Fruit fly (Drosophila melanogaster) whole organism, embryonic: Measurements from ENCODE around the gene MED18.

Experiments
- Bdp1 ChIP-seq: fragments of 200-800 bp; sonication (Bioruptor generic); optimal IDR thresholded peaks from 3 replicates; lab custom pipeline; 2016; ENCODE audit warnings: missing biosample characterization, missing genetic modification characterization
- BtbVII ChIP-seq: fragments of 200-800 bp; sonication (Bioruptor generic); optimal IDR thresholded peaks from 3 replicates; lab custom pipeline; 2017; ENCODE audit warnings: missing biosample characterization, mild to moderate bottlenecking, missing genetic modification characterization
- CG10462 ChIP-seq: fragments of 200-800 bp; sonication (Bioruptor generic); optimal IDR thresholded peaks from 2 replicates; lab custom pipeline; 2016; ENCODE audit warnings: missing biosample characterization, missing genetic modification characterization
- CG10565 ChIP-seq: fragments of 200-800 bp; sonication (Bioruptor generic); optimal IDR thresholded peaks from 3 replicates; lab custom pipeline; 2016; ENCODE audit warnings: missing biosample characterization, mild to moderate bottlenecking, missing genetic modification characterization
- CG12659 ChIP-seq: fragments of 200-800 bp; sonication (Bioruptor generic); optimal IDR thresholded peaks from 3 replicates; lab custom pipeline; 2017; ENCODE audit warnings: mild to moderate bottlenecking, missing biosample characterization, missing genetic modification reagents, missing genetic modification characterization
- CG12942 ChIP-seq: fragments of 200-800 bp; sonication (Bioruptor generic); optimal IDR thresholded peaks from 3 replicates; lab custom pipeline; 2016; ENCODE audit warnings: missing biosample characterization, missing genetic modification characterization
- CG13424 ChIP-seq: fragments of 200-800 bp; sonication (Bioruptor generic); optimal IDR thresholded peaks from 2 replicates; lab custom pipeline; 2019; ENCODE audit warnings: missing biosample characterization, mild to moderate bottlenecking, missing genetic modification characterization, moderate library complexity
- CG13624 ChIP-seq: fragments of 200-800 bp; sonication (Bioruptor generic); optimal IDR thresholded peaks from 2 replicates; lab custom pipeline; 2016; ENCODE audit warnings: missing biosample characterization, missing genetic modification characterization
- CG15269 ChIP-seq: fragments of 200-800 bp; sonication (Bioruptor generic); optimal IDR thresholded peaks from 2 replicates; lab custom pipeline; 2018; ENCODE audit warnings: missing biosample characterization, mild to moderate bottlenecking, missing genetic modification characterization, moderate library complexity
- CG1603 ChIP-seq: fragments of 200-800 bp; sonication (Bioruptor generic); optimal IDR thresholded peaks from 2 replicates; lab custom pipeline; 2019; ENCODE audit warnings: missing biosample characterization, mild to moderate bottlenecking, missing genetic modification characterization, moderate library complexity
- CG1647 ChIP-seq: fragments of 200-800 bp; sonication (Bioruptor generic); optimal IDR thresholded peaks from 3 replicates; lab custom pipeline; 2016; ENCODE audit warnings: missing biosample characterization, missing genetic modification characterization
- CG17802 ChIP-seq: fragments of 200-800 bp; sonication (Bioruptor generic); optimal IDR thresholded peaks from 2 replicates; lab custom pipeline; 2018; ENCODE audit warnings: missing biosample characterization, mild to moderate bottlenecking, missing genetic modification characterization, moderate library complexity
- CG17912 ChIP-seq: fragments of 200-800 bp; sonication (Bioruptor generic); optimal IDR thresholded peaks from 2 replicates; lab custom pipeline; 2018; ENCODE audit warnings: missing biosample characterization, mild to moderate bottlenecking, missing genetic modification characterization
- CG1832 ChIP-seq: fragments of 200-800 bp; sonication (Bioruptor generic); optimal IDR thresholded peaks from 2 replicates; lab custom pipeline; 2017; ENCODE audit warnings: missing biosample characterization, mild to moderate bottlenecking, missing genetic modification characterization, inconsistent platforms
- CG2712 ChIP-seq: fragments of 200-800 bp; optimal IDR thresholded peaks from 3 replicates; lab custom pipeline; 2019; ENCODE audit warnings: missing biosample characterization, mild to moderate bottlenecking, missing genetic modification characterization, moderate library complexity
- CG3726 ChIP-seq: fragments of 200-800 bp; sonication (Bioruptor generic); IDR thresholded peaks from 3 replicates; pipeline ENCODE4, ENCODE4 v1.3.6; 2022; ENCODE audit warnings: missing biosample characterization, missing genetic modification characterization
- CG4360 ChIP-seq: fragments of 200-800 bp; sonication (Bioruptor generic); IDR thresholded peaks from 2 replicates; pipeline ENCODE4 v1.3.6; 2022; ENCODE audit warnings: missing biosample characterization, missing genetic modification characterization
- CG6175 ChIP-seq: fragments of 200-800 bp; sonication (Bioruptor generic); IDR thresholded peaks from 3 replicates; pipeline ENCODE4 v1.3.6; 2022; ENCODE audit warnings: missing biosample characterization, missing genetic modification characterization
- CG7786 ChIP-seq: fragments of 200-800 bp; sonication (Bioruptor generic); optimal IDR thresholded peaks from 2 replicates; lab custom pipeline; 2016; ENCODE audit warnings: missing biosample characterization, missing genetic modification characterization
- CG9817 ChIP-seq: fragments of 200-800 bp; sonication (Bioruptor generic); optimal IDR thresholded peaks from 2 replicates; lab custom pipeline; 2018; ENCODE audit warnings: missing biosample characterization, mild to moderate bottlenecking, missing genetic modification characterization, moderate library complexity
- Drgx ChIP-seq: fragments of 200-800 bp; sonication (Bioruptor generic); IDR thresholded peaks from 2 replicates; pipeline ENCODE4 v1.3.6; 2022; ENCODE audit warnings: missing biosample characterization, missing genetic modification characterization
- Eip74EF ChIP-seq, 2 experiments: fragments of 200-800 bp in 1 of 2; fragments of >200 bp in 1 of 2; sonication (Bioruptor generic) in 1 of 2; optimal IDR thresholded peaks; 2 replicates each; lab custom pipeline; 2017 to 2019; ENCODE audit warnings: missing biosample characterization in 2 of 2, missing genetic modification characterization in 2 of 2, mild to moderate bottlenecking in 1 of 2, moderate library complexity in 1 of 2
- HLH3B ChIP-seq: fragments of 200-800 bp; sonication (Bioruptor generic); IDR thresholded peaks from 2 replicates; pipeline ENCODE4 v1.3.6; 2022; ENCODE audit warnings: missing biosample characterization, missing genetic modification characterization
- Hmr ChIP-seq: fragments of 200-800 bp; sonication (Bioruptor generic); optimal IDR thresholded peaks from 3 replicates; lab custom pipeline; 2017; ENCODE audit warnings: mild to moderate bottlenecking, missing biosample characterization, missing genetic modification reagents, missing genetic modification characterization
- Hr78 ChIP-seq, 2 experiments: fragments of 200-800 bp in 1 of 2; fragments of >200 bp in 1 of 2; sonication (Bioruptor generic) in 1 of 2; optimal IDR thresholded peaks; 2 replicates each; lab custom pipeline; 2017 to 2019; ENCODE audit warnings: missing biosample characterization in 2 of 2, missing genetic modification characterization in 2 of 2, mild to moderate bottlenecking in 1 of 2, moderate library complexity in 1 of 2
- MESR4 ChIP-seq: fragments of 200-800 bp; sonication (Bioruptor generic); optimal IDR thresholded peaks from 2 replicates; lab custom pipeline; 2018; ENCODE audit warnings: missing biosample characterization, mild to moderate bottlenecking, missing genetic modification characterization, moderate library complexity
- NFAT ChIP-seq: fragments of 200-800 bp; sonication (Bioruptor generic); IDR thresholded peaks from 2 replicates; pipeline ENCODE4 v1.3.6; 2022; ENCODE audit warnings: missing biosample characterization, missing genetic modification characterization
- Oaz ChIP-seq: fragments of 200-800 bp; sonication (Bioruptor generic); IDR thresholded peaks from 2 replicates; pipeline ENCODE4 v1.3.6; 2022; ENCODE audit warnings: missing biosample characterization, missing genetic modification characterization
- Ptx1 ChIP-seq: fragments of 200-800 bp; sonication (Bioruptor generic); IDR thresholded peaks from 2 replicates; pipeline ENCODE4 v1.3.6; 2022; ENCODE audit warnings: missing biosample characterization, missing genetic modification characterization
- Rfx ChIP-seq: fragments of 200-800 bp; sonication (Bioruptor generic); IDR thresholded peaks from 2 replicates; pipeline ENCODE4 v1.3.6; 2022; ENCODE audit warnings: missing biosample characterization, missing genetic modification characterization
- Trl ChIP-seq, 3 experiments: fragments of >200 bp in 2 of 3; fragments of 200-800 bp in 1 of 3; sonication (Bioruptor generic) in 1 of 3; optimal IDR thresholded peaks; 2 replicates in 1 of 3; 3 replicates in 2 of 3; lab custom pipeline; 2016 to 2017; ENCODE audit warnings: missing biosample characterization in 1 of 3, missing genetic modification characterization in 1 of 3
- YL-1 ChIP-seq: fragments of 200-800 bp; sonication (Bioruptor generic); optimal IDR thresholded peaks from 3 replicates; lab custom pipeline; 2017; ENCODE audit warnings: missing biosample characterization, mild to moderate bottlenecking, missing genetic modification characterization
- amos ChIP-seq: fragments of 200-800 bp; sonication (Bioruptor generic); IDR thresholded peaks from 2 replicates; pipeline ENCODE4 v1.3.6; 2022; ENCODE audit warnings: missing biosample characterization, missing genetic modification characterization; ENCODE audit not compliant: partially characterized antibody
- az2 ChIP-seq: fragments of 200-800 bp; sonication (Bioruptor generic); optimal IDR thresholded peaks from 3 replicates; lab custom pipeline; 2016; ENCODE audit warnings: missing biosample characterization, missing genetic modification characterization
- dmrt11E ChIP-seq: fragments of 200-800 bp; sonication (Bioruptor generic); optimal IDR thresholded peaks from 3 replicates; lab custom pipeline; 2018; ENCODE audit warnings: missing biosample characterization, mild to moderate bottlenecking, missing genetic modification characterization, moderate library complexity
- dmrt99B ChIP-seq: fragments of 200-800 bp; sonication (Bioruptor generic); optimal IDR thresholded peaks from 2 replicates; lab custom pipeline; 2018; ENCODE audit warnings: missing biosample characterization, mild to moderate bottlenecking, missing genetic modification characterization, moderate library complexity
- esg ChIP-seq: fragments of 200-800 bp; sonication (Bioruptor generic); conservative IDR thresholded peaks from 2 replicates; pipeline ENCODE4 v1.3.6; 2022; ENCODE audit warnings: missing biosample characterization, missing genetic modification characterization
- fd64A ChIP-seq: fragments of 200-800 bp; sonication (Bioruptor generic); optimal IDR thresholded peaks from 3 replicates; lab custom pipeline; 2018; ENCODE audit warnings: missing biosample characterization, mild to moderate bottlenecking, missing genetic modification characterization
- hkb ChIP-seq, 2 experiments: fragments of 200-800 bp in 1 of 2; fragments of >200 bp in 1 of 2; sonication (Bioruptor generic) in 1 of 2; IDR thresholded peaks in 1 of 2; optimal IDR thresholded peaks in 1 of 2; 2 replicates each; pipeline versions ENCODE4 v1.3.6 to Lab custom; 2017 to 2022; ENCODE audit warnings: missing biosample characterization in 1 of 2, missing genetic modification characterization in 1 of 2
- lmd ChIP-seq: fragments of 200-800 bp; sonication (Bioruptor generic); IDR thresholded peaks from 2 replicates; pipeline ENCODE4 v1.3.6; 2022; ENCODE audit warnings: missing biosample characterization, missing genetic modification characterization
- nau ChIP-seq: fragments of 200-800 bp; sonication (Bioruptor generic); optimal IDR thresholded peaks from 3 replicates; lab custom pipeline; 2017; ENCODE audit warnings: missing biosample characterization, mild to moderate bottlenecking, missing genetic modification characterization, missing genetic modification reagents
- pan ChIP-seq, 4 experiments: fragments of >200 bp in 3 of 4; fragments of 200-800 bp in 1 of 4; sonication (Bioruptor generic) in 1 of 4; optimal IDR thresholded peaks in 3 of 4; IDR thresholded peaks in 1 of 4; 2 replicates each; pipeline versions ENCODE4 v1.3.6 to Lab custom; 2017 to 2022; ENCODE audit warnings: missing biosample characterization in 2 of 4, missing genetic modification characterization in 2 of 4, mixed read lengths in 1 of 4
- psq ChIP-seq: fragments of 200-800 bp; sonication (Bioruptor generic); optimal IDR thresholded peaks from 2 replicates; lab custom pipeline; 2017; ENCODE audit warnings: missing biosample characterization, missing genetic modification characterization
- salm ChIP-seq: fragments of 200-800 bp; sonication (Bioruptor generic); optimal IDR thresholded peaks from 2 replicates; lab custom pipeline; 2018; ENCODE audit warnings: missing biosample characterization, mild to moderate bottlenecking, missing genetic modification characterization
- slbo ChIP-seq: fragments of 200-800 bp; sonication (Bioruptor generic); IDR thresholded peaks from 2 replicates; pipeline ENCODE4 v1.3.6; 2022; ENCODE audit warnings: missing biosample characterization, missing genetic modification characterization
- sob ChIP-seq: fragments of 200-800 bp; sonication (Bioruptor generic); IDR thresholded peaks from 2 replicates; pipeline ENCODE4 v1.3.6; 2022; ENCODE audit warnings: missing biosample characterization, missing genetic modification characterization
- trem ChIP-seq: fragments of 200-800 bp; optimal IDR thresholded peaks from 3 replicates; lab custom pipeline; 2019; ENCODE audit warnings: missing biosample characterization, mild to moderate bottlenecking, missing genetic modification characterization, moderate library complexity
- wdn ChIP-seq: fragments of 200-800 bp; sonication (Bioruptor generic); IDR thresholded peaks from 2 replicates; pipeline ENCODE4 v1.3.6; 2022; ENCODE audit warnings: missing biosample characterization, missing genetic modification characterization
- zfh2 ChIP-seq: fragments of 200-800 bp; sonication (Bioruptor generic); optimal IDR thresholded peaks from 2 replicates; lab custom pipeline; 2016; ENCODE audit warnings: missing biosample characterization, missing genetic modification characterization

The MED18 gene

dm6 chrX:1824610-1824948, 41.1 kb upstream of the MED18 start (continued):
- TF ChIP-seq CG17802 (tag; lab: Kevin White, UChicago) (no peak), Hr78 (GFP tag; optimal IDR thresholded peaks at IDR 0.05; lab: Kevin White, UChicago) (peak in 1 of 2 experiments; percentile 45), HLH3B (GFP tag; lab: Robert Waterston, UW) (peak; percentile 42; the same call in 1 of the 2 replicates), CG1647 (no peak), NFAT (GFP tag; lab: Robert Waterston, UW) (no peak), CG7786 (GFP tag; lab: Kevin White, UChicago) (no peak), sob (peak; percentile 48; the same call in 1 of the 2 replicates), CG12659 (GFP tag; lab: Kevin White, UChicago) (no peak), hkb (optimal IDR thresholded peaks at IDR 0.05; lab: Kevin White, UChicago) (no peak), hkb (GFP tag; IDR thresholded peaks at IDR 0.05; lab: Robert Waterston, UW) (0 out of 2 replicates have a peak, but pooled peaks have one; percentile 13), trem (tag; lab: Kevin White, UChicago) (no peak), CG6175 (GFP tag; lab: Robert Waterston, UW) (no peak), CG1832 (GFP tag; lab: Kevin White, UChicago) (no peak), zfh2 (GFP tag; lab: Kevin White, UChicago) (no peak), Eip74EF (GFP tag; optimal IDR thresholded peaks at IDR 0.05; lab: Kevin White, UChicago) (no peak), CG9817 (no peak), CG12942 (GFP tag; lab: Kevin White, UChicago) (no peak), salm (tag; lab: Kevin White, UChicago) (no peak), az2 (no peak), dmrt11E (no peak), nau (GFP tag; lab: Kevin White, UChicago) (no peak), CG15269 (tag; lab: Kevin White, UChicago) (no peak), fd64A (GFP tag; lab: Kevin White, UChicago) (no peak), wdn (GFP tag; lab: Robert Waterston, UW) (no peak), CG10462 (GFP tag; lab: Kevin White, UChicago) (no peak), amos (GFP tag; lab: Robert Waterston, UW) (no peak), CG4360 (no peak), Trl (optimal IDR thresholded peaks at IDR 0.05; lab: Kevin White, UChicago) (peak in 1 of 2 experiments; percentile 3), Trl (GFP tag; optimal IDR thresholded peaks at IDR 0.05; lab: Kevin White, UChicago) (no peak), YL-1 (GFP tag; lab: Kevin White, UChicago) (no peak), pan (optimal IDR thresholded peaks at IDR 0.05; lab: Kevin White, UChicago) (no peak), pan (GFP tag; optimal IDR thresholded peaks at IDR 0.05 in 1 of 2, IDR thresholded peaks at IDR 0.05 in 1 of 2) (peak in 1 of 2 experiments; percentile 15), lmd (GFP tag; lab: Robert Waterston, UW) (peak; percentile 23; the same call in 1 of the 2 replicates), dmrt99B (tag; lab: Kevin White, UChicago) (peak; percentile 29), CG13624 (GFP tag; lab: Kevin White, UChicago) (peak; percentile 26), Ptx1 (GFP tag; lab: Robert Waterston, UW) (peak; percentile 59), CG1603 (tag; lab: Kevin White, UChicago) (peak; percentile 37), Bdp1 (no peak), slbo (GFP tag; lab: Robert Waterston, UW) (peak; percentile 37; the same call in 1 of the 2 replicates), Drgx (GFP tag; lab: Robert Waterston, UW) (peak; percentile 73), Rfx (GFP tag; lab: Robert Waterston, UW) (peak; percentile 34; the same call in 1 of the 2 replicates), CG17912 (GFP tag; lab: Kevin White, UChicago) (no peak), Oaz (GFP tag; lab: Robert Waterston, UW) (no peak), CG10565 (GFP tag; lab: Kevin White, UChicago) (no peak), psq (GFP tag; lab: Kevin White, UChicago) (no peak), MESR4 (GFP tag; lab: Kevin White, UChicago) (no peak), esg (0 out of 2 replicates have a peak, but pooled peaks have one; percentile 9), CG13424 (tag; lab: Kevin White, UChicago) (no peak), BtbVII (GFP tag; lab: Kevin White, UChicago) (no peak), CG3726 (GFP tag; lab: Robert Waterston, UW) (no peak), Hmr (peak; percentile 24), CG2712 (tag; lab: Kevin White, UChicago) (no peak)
